Worm (Caenorhabditis elegans) whole organism, L4/young adult: ENCODE data around the gene W06B4.1.

Experiments
- W03F9.2 ChIP-seq: fragments of 150-350 bp; optimal IDR thresholded peaks from 2 replicates; lab custom pipeline; 2014; ENCODE audit warnings: missing biosample characterization, missing genetic modification characterization
- dao-5 ChIP-seq: sonication (generic microtip); optimal IDR thresholded peaks from 2 replicates; lab custom pipeline; 2016; ENCODE audit warnings: missing genotype, missing genetic modification characterization, moderate library complexity, missing compliant biosample characterization
- him-1 ChIP-seq: sonication (generic microtip); optimal IDR thresholded peaks from 2 replicates; lab custom pipeline; 2016; ENCODE audit warnings: missing genotype, missing genetic modification reagents, missing genetic modification characterization, missing compliant biosample characterization

- TF ChIP-seq W03F9.2 (tag; lab: Kevin White, UChicago), result no peak
- no peak for TF ChIP-seq him-1 (tag; lab: Kevin White, UChicago)
- TF ChIP-seq dao-5 (tag; lab: Kevin White, UChicago), result no peak
These were observed 36.3 kb downstream of the W06B4.1 start for ce11 chrII:4507669-4508068.
